Worm (Caenorhabditis elegans): ENCODE data around the gene C02E7.8.

ce11 chrV:4889477-4889876, 31.1 kb downstream of the C02E7.8 start, which contains the start of gene ugt-12:
- no peak for TF ChIP-seq him-1 (tag; optimal IDR thresholded peaks at IDR 0.05)
- TF ChIP-seq dao-5 (tag; optimal IDR thresholded peaks at IDR 0.05), result no peak
